Fruit fly (Drosophila melanogaster) whole organism, embryonic: Measurements from ENCODE around the gene CG13258.

Experiments
- BtbVII ChIP-seq: fragments of 200-800 bp; sonication (Bioruptor generic); optimal IDR thresholded peaks from 3 replicates; lab custom pipeline; 2017; ENCODE audit warnings: missing biosample characterization, mild to moderate bottlenecking, missing genetic modification characterization
- CG10366 ChIP-seq: fragments of 200-800 bp; sonication (Bioruptor generic); IDR thresholded peaks from 2 replicates; pipeline ENCODE4 v1.3.6; 2022; ENCODE audit warnings: missing biosample characterization, missing genetic modification characterization
- CG10979 ChIP-seq: fragments of 200-800 bp; sonication (Bioruptor generic); optimal IDR thresholded peaks from 2 replicates; lab custom pipeline; 2018; ENCODE audit warnings: missing biosample characterization, mild to moderate bottlenecking, missing genetic modification characterization, moderate library complexity
- CG11456 ChIP-seq: fragments of 200-800 bp; sonication (Bioruptor generic); IDR thresholded peaks from 3 replicates; pipeline ENCODE4 v1.3.6; 2022; ENCODE audit warnings: missing biosample characterization, missing genetic modification characterization
- CG11560 ChIP-seq: fragments of 200-800 bp; sonication (Bioruptor generic); IDR thresholded peaks from 3 replicates; pipeline ENCODE4 v1.3.6; 2022; ENCODE audit warnings: missing biosample characterization, missing genetic modification characterization
- CG15269 ChIP-seq: fragments of 200-800 bp; sonication (Bioruptor generic); optimal IDR thresholded peaks from 2 replicates; lab custom pipeline; 2018; ENCODE audit warnings: missing biosample characterization, mild to moderate bottlenecking, missing genetic modification characterization, moderate library complexity
- CG15514 ChIP-seq: fragments of 200-800 bp; sonication (Bioruptor generic); optimal IDR thresholded peaks from 3 replicates; lab custom pipeline; 2017; ENCODE audit warnings: missing biosample characterization, missing genetic modification characterization, mild to moderate bottlenecking, moderate library complexity, missing genetic modification reagents
- CG2202 ChIP-seq: fragments of 200-800 bp; sonication (Bioruptor generic); optimal IDR thresholded peaks from 2 replicates; lab custom pipeline; 2018; ENCODE audit warnings: missing biosample characterization, mild to moderate bottlenecking, missing genetic modification characterization
- CG32772 ChIP-seq: fragments of 200-800 bp; sonication (Bioruptor generic); IDR thresholded peaks from 2 replicates; pipeline ENCODE4 v1.3.6; 2022; ENCODE audit warnings: missing biosample characterization, missing genetic modification characterization
- CG42726 ChIP-seq: fragments of 200-800 bp; sonication (Bioruptor generic); IDR thresholded peaks from 2 replicates; pipeline ENCODE4 v1.3.6; 2022; ENCODE audit warnings: missing biosample characterization, missing genetic modification characterization; ENCODE audit not compliant: partially characterized antibody
- CG4854 ChIP-seq: fragments of 200-800 bp; sonication (Bioruptor generic); optimal IDR thresholded peaks from 2 replicates; lab custom pipeline; 2016; ENCODE audit warnings: missing biosample characterization, missing genetic modification characterization, inconsistent platforms
- CG5180 ChIP-seq: fragments of 200-800 bp; sonication (Bioruptor generic); optimal IDR thresholded peaks from 3 replicates; lab custom pipeline; 2017; ENCODE audit warnings: missing biosample characterization, missing genetic modification characterization, mild to moderate bottlenecking, moderate library complexity, missing genetic modification reagents
- CG6654 ChIP-seq: fragments of 200-800 bp; sonication (Bioruptor generic); optimal IDR thresholded peaks from 2 replicates; lab custom pipeline; 2017; ENCODE audit warnings: missing biosample characterization, mild to moderate bottlenecking, missing genetic modification characterization
- CG8765 ChIP-seq: fragments of 200-800 bp; sonication (Bioruptor generic); IDR thresholded peaks from 2 replicates; pipeline ENCODE4 v1.3.6; 2022; ENCODE audit warnings: missing biosample characterization, missing genetic modification characterization
- CG8924 ChIP-seq: fragments of 200-800 bp; optimal IDR thresholded peaks from 3 replicates; lab custom pipeline; 2019; ENCODE audit warnings: missing biosample characterization, mild to moderate bottlenecking, missing genetic modification characterization, moderate library complexity
- Camta ChIP-seq: fragments of 200-800 bp; sonication (Bioruptor generic); optimal IDR thresholded peaks from 2 replicates; lab custom pipeline; 2016; ENCODE audit warnings: missing biosample characterization, missing genetic modification characterization
- Chrac-16 ChIP-seq: fragments of 200-800 bp; sonication (Bioruptor generic); optimal IDR thresholded peaks from 3 replicates; lab custom pipeline; 2016; ENCODE audit warnings: missing biosample characterization, missing genetic modification characterization
- E2f2 ChIP-seq: fragments of 200-800 bp; sonication (Bioruptor generic); IDR thresholded peaks from 2 replicates; pipeline ENCODE4 v1.3.6; 2022; ENCODE audit warnings: missing biosample characterization, missing genetic modification characterization
- Gug ChIP-seq: fragments of 200-800 bp; sonication (Bioruptor generic); IDR thresholded peaks from 4 replicates; pipeline ENCODE4 v1.3.6; 2022; ENCODE audit warnings: missing biosample characterization, missing genetic modification characterization
- H2.0 ChIP-seq: fragments of 200-800 bp; sonication (Bioruptor generic); IDR thresholded peaks from 2 replicates; pipeline ENCODE4 v1.3.6; 2022; ENCODE audit warnings: missing biosample characterization, missing genetic modification characterization
- HLH4C ChIP-seq: fragments of 200-800 bp; sonication (Bioruptor generic); IDR thresholded peaks from 3 replicates; pipeline ENCODE4 v1.3.6; 2022; ENCODE audit warnings: missing biosample characterization, missing genetic modification characterization; ENCODE audit not compliant: partially characterized antibody
- HmgZ ChIP-seq: fragments of 200-800 bp; sonication (Bioruptor generic); optimal IDR thresholded peaks from 2 replicates; lab custom pipeline; 2018; ENCODE audit warnings: missing biosample characterization, mild to moderate bottlenecking, missing genetic modification characterization
- Mes4 ChIP-seq: fragments of 200-800 bp; sonication (Bioruptor generic); optimal IDR thresholded peaks from 2 replicates; lab custom pipeline; 2016; ENCODE audit warnings: missing biosample characterization, missing genetic modification characterization
- Nf-YC ChIP-seq: fragments of 200-800 bp; optimal IDR thresholded peaks from 3 replicates; lab custom pipeline; 2019; ENCODE audit warnings: missing biosample characterization, mild to moderate bottlenecking, missing genetic modification characterization, moderate library complexity
- Pdp1 ChIP-seq, 2 experiments: fragments of 200-800 bp; sonication (Bioruptor generic); optimal IDR thresholded peaks; 3 replicates each; lab custom pipeline; 2016; ENCODE audit warnings: missing biosample characterization in 2 of 2, missing genetic modification characterization in 2 of 2, mild to moderate bottlenecking in 1 of 2, moderate library complexity in 1 of 2
- Spps ChIP-seq: fragments of 200-800 bp; sonication (Bioruptor generic); optimal IDR thresholded peaks from 2 replicates; lab custom pipeline; 2018; ENCODE audit warnings: missing biosample characterization, mild to moderate bottlenecking, missing genetic modification characterization
- Sry-δ ChIP-seq: fragments of 200-800 bp; sonication (Bioruptor generic); optimal IDR thresholded peaks from 2 replicates; lab custom pipeline; 2016; ENCODE audit warnings: missing biosample characterization, missing genetic modification characterization
- ara ChIP-seq: fragments of 200-800 bp; sonication (Bioruptor generic); IDR thresholded peaks from 2 replicates; pipeline ENCODE4 v1.3.6; 2022; ENCODE audit warnings: missing biosample characterization, missing genetic modification characterization
- btn ChIP-seq: fragments of 200-800 bp; sonication (Bioruptor generic); optimal IDR thresholded peaks from 2 replicates; lab custom pipeline; 2016; ENCODE audit warnings: missing biosample characterization, missing genetic modification characterization
- cato ChIP-seq: fragments of 200-800 bp; sonication (Bioruptor generic); optimal IDR thresholded peaks from 2 replicates; lab custom pipeline; 2016; ENCODE audit warnings: missing biosample characterization, missing genetic modification characterization, borderline replicate concordance
- chif ChIP-seq, 2 experiments: fragments of 200-800 bp; sonication (Bioruptor generic); optimal IDR thresholded peaks; 3 replicates each; lab custom pipeline; 2016; ENCODE audit warnings: missing biosample characterization in 2 of 2, missing genetic modification characterization in 2 of 2
- crol ChIP-seq: fragments of 200-800 bp; sonication (Bioruptor generic); IDR thresholded peaks from 2 replicates; pipeline ENCODE4 v1.3.6; 2022; ENCODE audit warnings: missing biosample characterization, missing genetic modification characterization
- cwo ChIP-seq: fragments of 200-800 bp; sonication (Bioruptor generic); optimal IDR thresholded peaks from 3 replicates; lab custom pipeline; 2017; ENCODE audit warnings: missing biosample characterization, missing genetic modification characterization, mild to moderate bottlenecking, moderate library complexity, missing genetic modification reagents
- fu2 ChIP-seq: fragments of 200-800 bp; sonication (Bioruptor generic); optimal IDR thresholded peaks from 2 replicates; lab custom pipeline; 2016; ENCODE audit warnings: missing biosample characterization, missing genetic modification characterization
- gce ChIP-seq: fragments of 200-800 bp; sonication (Bioruptor generic); IDR thresholded peaks from 3 replicates; pipeline ENCODE4 v1.3.6; 2022; ENCODE audit warnings: missing biosample characterization, missing genetic modification characterization
- gcm ChIP-seq: fragments of 200-800 bp; sonication (Bioruptor generic); optimal IDR thresholded peaks from 2 replicates; lab custom pipeline; 2019; ENCODE audit warnings: missing biosample characterization, mild to moderate bottlenecking, missing genetic modification characterization, moderate library complexity
- ind ChIP-seq: fragments of 200-800 bp; sonication (Bioruptor generic); optimal IDR thresholded peaks from 3 replicates; lab custom pipeline; 2016; ENCODE audit warnings: missing biosample characterization, missing genetic modification characterization
- kni ChIP-seq: fragments of 200-800 bp; sonication (Bioruptor generic); optimal IDR thresholded peaks from 3 replicates; lab custom pipeline; 2017; ENCODE audit warnings: mild to moderate bottlenecking, missing biosample characterization, missing genetic modification reagents, missing genetic modification characterization
- knrl ChIP-seq: fragments of 200-800 bp; sonication (Bioruptor generic); IDR thresholded peaks from 3 replicates; pipeline ENCODE4 v1.3.6; 2022; ENCODE audit warnings: missing biosample characterization, missing genetic modification characterization; ENCODE audit not compliant: partially characterized antibody
- lov ChIP-seq, 2 experiments: fragments of 200-800 bp in 1 of 2; fragments of >200 bp in 1 of 2; sonication (Bioruptor generic) in 1 of 2; IDR thresholded peaks in 1 of 2; optimal IDR thresholded peaks in 1 of 2; 2 replicates in 1 of 2; 3 replicates in 1 of 2; pipeline versions ENCODE4 v1.3.6 to Lab custom; 2017 to 2022; ENCODE audit warnings: missing biosample characterization in 1 of 2, missing genetic modification characterization in 1 of 2
- maf-S ChIP-seq: fragments of 200-800 bp; sonication (Bioruptor generic); optimal IDR thresholded peaks from 2 replicates; lab custom pipeline; 2016; ENCODE audit warnings: missing biosample characterization, missing genetic modification characterization
- p53 ChIP-seq: fragments of 200-800 bp; sonication (Bioruptor generic); optimal IDR thresholded peaks from 2 replicates; lab custom pipeline; 2016; ENCODE audit warnings: missing biosample characterization, missing genetic modification characterization
- pita ChIP-seq: fragments of 200-800 bp; sonication (Bioruptor generic); optimal IDR thresholded peaks from 2 replicates; lab custom pipeline; 2017; ENCODE audit warnings: missing biosample characterization, mild to moderate bottlenecking, missing genetic modification characterization
- slou ChIP-seq: fragments of 200-800 bp; sonication (Bioruptor generic); optimal IDR thresholded peaks from 3 replicates; lab custom pipeline; 2016; ENCODE audit warnings: missing biosample characterization, missing genetic modification characterization
- slp2 ChIP-seq: fragments of 200-800 bp; sonication (Bioruptor generic); optimal IDR thresholded peaks from 2 replicates; lab custom pipeline; 2016; ENCODE audit warnings: missing biosample characterization, missing genetic modification characterization
- sob ChIP-seq: fragments of 200-800 bp; sonication (Bioruptor generic); IDR thresholded peaks from 2 replicates; pipeline ENCODE4 v1.3.6; 2022; ENCODE audit warnings: missing biosample characterization, missing genetic modification characterization
- tgo ChIP-seq: fragments of 200-800 bp; sonication (Bioruptor generic); IDR thresholded peaks from 3 replicates; pipeline ENCODE4 v1.3.6; 2022; ENCODE audit warnings: missing biosample characterization, missing genetic modification characterization
- vfl ChIP-seq: fragments of 200-800 bp; sonication (Bioruptor generic); optimal IDR thresholded peaks from 2 replicates; lab custom pipeline; 2016; ENCODE audit warnings: missing biosample characterization, missing genetic modification characterization
- wdn ChIP-seq: fragments of 200-800 bp; sonication (Bioruptor generic); IDR thresholded peaks from 2 replicates; pipeline ENCODE4 v1.3.6; 2022; ENCODE audit warnings: missing biosample characterization, missing genetic modification characterization
- wek ChIP-seq: fragments of 200-800 bp; sonication (Bioruptor generic); optimal IDR thresholded peaks from 3 replicates; lab custom pipeline; 2018; ENCODE audit warnings: missing biosample characterization, mild to moderate bottlenecking, missing genetic modification characterization, moderate library complexity

The CG13258 gene

DNA sequence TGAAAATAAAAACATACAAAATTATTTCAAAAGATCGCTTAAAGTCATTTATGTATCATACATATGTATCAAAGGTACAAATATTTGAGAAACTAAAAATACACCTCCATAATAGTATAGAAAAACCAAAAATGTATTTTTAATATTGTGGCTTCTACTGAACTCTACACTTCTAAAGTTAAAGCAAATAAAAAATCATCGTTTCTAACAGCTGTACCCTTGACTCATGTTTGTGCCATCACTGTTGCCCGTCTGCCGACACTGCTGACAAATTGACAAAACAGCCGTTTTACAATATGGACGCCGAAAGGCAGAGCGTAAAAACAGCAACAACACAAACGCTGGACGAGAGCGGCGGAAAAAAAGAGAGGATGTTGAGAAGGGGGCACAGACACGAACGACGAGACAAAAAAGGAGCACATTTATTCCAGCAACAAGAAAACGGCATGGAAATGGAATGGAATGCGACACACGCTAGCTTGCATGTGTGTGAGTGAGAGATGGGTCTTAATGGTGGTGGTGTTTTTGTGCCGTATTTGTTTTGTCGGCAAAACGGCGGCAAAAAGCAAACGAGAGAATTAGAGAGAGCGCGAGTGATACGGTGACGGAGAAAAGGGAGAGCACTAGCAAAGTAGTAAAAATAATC lies 6.3 kb downstream of the CG13258 start (continued):
- TF ChIP-seq Mes4 (GFP tag; lab: Kevin White, UChicago): peak; percentile 72
- TF ChIP-seq CG11456 (GFP tag; lab: Robert Waterston, UW): no peak
- peak; percentile 86 for TF ChIP-seq cwo (GFP tag; lab: Kevin White, UChicago)
- peak; percentile 83 for TF ChIP-seq CG15514 (GFP tag; lab: Kevin White, UChicago)
- peak; percentile 59 for TF ChIP-seq HmgZ (tag; lab: Kevin White, UChicago)
- no peak for TF ChIP-seq wek (GFP tag; lab: Kevin White, UChicago)
- TF ChIP-seq p53 (GFP tag; lab: Kevin White, UChicago): no peak
- no peak for TF ChIP-seq crol (GFP tag; lab: Robert Waterston, UW)
- TF ChIP-seq ara (GFP tag; lab: Robert Waterston, UW): no peak
- peak; percentile 85 for TF ChIP-seq CG10979 (tag; lab: Kevin White, UChicago)
- peak in 1 of 2 experiments; percentile 69 for TF ChIP-seq Pdp1 (GFP tag; optimal IDR thresholded peaks at IDR 0.05; lab: Kevin White, UChicago)
- TF ChIP-seq chif (GFP tag; optimal IDR thresholded peaks at IDR 0.05; lab: Kevin White, UChicago): peak; percentile 43 to 74
- peak; percentile 87 for TF ChIP-seq CG8924 (tag; lab: Kevin White, UChicago)
- no peak for TF ChIP-seq knrl
- TF ChIP-seq CG5180 (GFP tag; lab: Kevin White, UChicago): peak; percentile 62
- peak; percentile 69 for TF ChIP-seq BtbVII (GFP tag; lab: Kevin White, UChicago)
- peak; percentile 77 for TF ChIP-seq Spps (tag; lab: Kevin White, UChicago)
- TF ChIP-seq CG4854 (GFP tag; lab: Kevin White, UChicago): peak; percentile 84
- peak; percentile 91 for TF ChIP-seq Gug (GFP tag; lab: Robert Waterston, UW)
- peak; percentile 72 for TF ChIP-seq CG6654 (GFP tag; lab: Kevin White, UChicago)
- peak; percentile 52 for TF ChIP-seq cato (GFP tag; lab: Kevin White, UChicago)
- TF ChIP-seq tgo: no peak
- peak; percentile 93 for TF ChIP-seq kni (GFP tag; lab: Kevin White, UChicago)
- no peak for TF ChIP-seq CG8765
- TF ChIP-seq sob: no peak
- TF ChIP-seq Nf-YC (tag; lab: Kevin White, UChicago): peak; percentile 57
- TF ChIP-seq H2.0: no peak
- TF ChIP-seq lov (optimal IDR thresholded peaks at IDR 0.05; lab: Kevin White, UChicago): no peak
- TF ChIP-seq lov (GFP tag; IDR thresholded peaks at IDR 0.05; lab: Robert Waterston, UW): no peak
- peak; percentile 78 for TF ChIP-seq gcm (GFP tag; lab: Kevin White, UChicago)
- peak; percentile 41 for TF ChIP-seq Sry-δ
- TF ChIP-seq CG2202: peak; percentile 50
- peak; percentile 32 for TF ChIP-seq slou (GFP tag; lab: Kevin White, UChicago)
- TF ChIP-seq ind: peak; percentile 84
- no peak for TF ChIP-seq CG32772 (GFP tag; lab: Robert Waterston, UW)
- no peak for TF ChIP-seq E2f2 (GFP tag; lab: Robert Waterston, UW)
- TF ChIP-seq gce (GFP tag; lab: Robert Waterston, UW): no peak
- TF ChIP-seq CG11560 (tag; lab: Robert Waterston, UW): no peak
- peak; percentile 79 for TF ChIP-seq fu2 (GFP tag; lab: Kevin White, UChicago)
- peak; percentile 82 for TF ChIP-seq Chrac-16 (GFP tag; lab: Kevin White, UChicago)
- TF ChIP-seq CG42726 (GFP tag; lab: Robert Waterston, UW): no peak
- TF ChIP-seq pita (GFP tag; lab: Kevin White, UChicago): no peak
- peak; percentile 45 for TF ChIP-seq vfl
- no peak for TF ChIP-seq CG10366 (GFP tag; lab: Robert Waterston, UW)
- peak; percentile 52 for TF ChIP-seq slp2 (GFP tag; lab: Kevin White, UChicago)
- no peak for TF ChIP-seq wdn (GFP tag; lab: Robert Waterston, UW)
- no peak for TF ChIP-seq btn (GFP tag; lab: Kevin White, UChicago)
- TF ChIP-seq CG15269 (tag; lab: Kevin White, UChicago): peak; percentile 83
- TF ChIP-seq HLH4C (GFP tag; lab: Robert Waterston, UW): no peak
- peak; percentile 71 for TF ChIP-seq maf-S
- TF ChIP-seq Camta (GFP tag; lab: Kevin White, UChicago): peak; percentile 79
